Worm (Caenorhabditis elegans) whole organism, L1 larva: ENCODE results near the gene smap-1.

Experiments
- ceh-8 ChIP-seq: fragments of 200-800 bp; sonication (Bioruptor generic); optimal IDR thresholded peaks from 2 replicates; lab custom pipeline; 2018; ENCODE audit warnings: mild to moderate bottlenecking, missing genetic modification characterization, moderate library complexity, missing compliant biosample characterization
- dsc-1 ChIP-seq: sonication (generic microtip); optimal IDR thresholded peaks from 2 replicates; lab custom pipeline; 2016; ENCODE audit warnings: mild to moderate bottlenecking, missing genetic modification characterization, missing compliant biosample characterization
- ets-5 ChIP-seq: fragments of 200-800 bp; sonication (Bioruptor generic); IDR thresholded peaks from 2 replicates; pipeline ENCODE4 v1.3.6; 2022; ENCODE audit warnings: missing genetic modification characterization, missing compliant biosample characterization
- fos-1 ChIP-seq: fragments of 150-350 bp; optimal IDR thresholded peaks from 2 replicates; lab custom pipeline; 2014; ENCODE audit warnings: missing biosample characterization, missing genetic modification characterization
- lin-35 ChIP-seq, 2 experiments: fragments of 150-350 bp; optimal IDR thresholded peaks; 2 replicates each; lab custom pipeline; 2014; ENCODE audit warnings: missing biosample characterization in 2 of 2, missing genetic modification characterization in 2 of 2, missing genetic modification reagents in 2 of 2
- nhr-237 ChIP-seq: fragments of 150-350 bp; optimal IDR thresholded peaks from 2 replicates; lab custom pipeline; 2014; ENCODE audit warnings: missing biosample characterization, missing genetic modification characterization
- ztf-4 ChIP-seq: fragments of 150-350 bp; optimal IDR thresholded peaks from 2 replicates; lab custom pipeline; 2014; ENCODE audit warnings: missing biosample characterization, missing genetic modification characterization

ce11 chrIII:10734511-10735233 is 4.9 kb downstream of the smap-1 start:
- TF ChIP-seq ceh-8 (GFP tag; lab: Kevin White, UChicago) (no peak), ztf-4 (tag; lab: Kevin White, UChicago) (no peak), ets-5 (GFP tag; lab: Robert Waterston, UW) (no peak), fos-1 (tag; lab: Kevin White, UChicago) (no peak), nhr-237 (no peak), dsc-1 (no peak), lin-35 (GFP tag; optimal IDR thresholded peaks at IDR 0.05; lab: Kevin White, UChicago) (no peak)
